Fruit fly (Drosophila melanogaster): ENCODE data around the gene CG11779.

DNA sequence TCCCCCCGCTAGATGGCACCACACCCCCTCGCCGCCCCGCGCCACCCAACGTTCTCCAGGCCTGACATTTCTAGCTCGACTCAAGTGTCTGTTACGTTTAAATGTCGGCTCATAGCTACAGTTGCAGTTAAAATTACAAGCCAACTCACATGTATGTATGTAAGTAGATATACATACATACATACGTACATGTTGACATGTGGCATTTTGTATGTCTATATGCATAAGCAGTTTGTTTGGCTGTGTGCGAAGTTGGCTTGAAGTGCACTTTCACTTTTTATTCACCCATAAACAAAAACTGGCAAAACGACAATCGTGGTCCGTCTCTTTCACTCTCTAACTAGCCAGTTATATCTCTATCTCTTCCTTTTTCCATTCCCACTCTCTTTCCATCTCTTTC lies 23.2 kb upstream of the CG11779 start:
- no peak for TF ChIP-seq rn (GFP tag; IDR thresholded peaks at IDR 0.05)
- TF ChIP-seq D1 (tag; optimal IDR thresholded peaks at IDR 0.05): no peak
- no peak for TF ChIP-seq CG8301 (tag; optimal IDR thresholded peaks at IDR 0.05)
- TF ChIP-seq EcR (GFP tag; optimal IDR thresholded peaks at IDR 0.05): no peak

Data from whole organism, pupa.